Worm (Caenorhabditis elegans) whole organism, mixed stage, embryonic: ENCODE results near the gene smut-1.

Source experiments
- M03D4.4 ChIP-seq: sonication (generic microtip); optimal IDR thresholded peaks from 2 replicates; lab custom pipeline; 2017; ENCODE audit warnings: mild to moderate bottlenecking, missing genetic modification characterization, missing compliant biosample characterization
- bed-3 ChIP-seq: fragments of 200-800 bp; sonication (Bioruptor generic); optimal IDR thresholded peaks from 3 replicates; lab custom pipeline; 2018; ENCODE audit warnings: mild to moderate bottlenecking, missing genetic modification characterization, moderate library complexity, missing compliant biosample characterization
- blmp-1 ChIP-seq: fragments of 150-350 bp; optimal IDR thresholded peaks from 2 replicates; lab custom pipeline; 2014; ENCODE audit warnings: missing biosample characterization, missing genetic modification characterization
- ceh-39 ChIP-seq: fragments of 150-350 bp; optimal IDR thresholded peaks from 2 replicates; lab custom pipeline; 2014; ENCODE audit warnings: missing biosample characterization, missing genetic modification characterization
- ceh-43 ChIP-seq: fragments of 200-800 bp; sonication (Bioruptor generic); optimal IDR thresholded peaks from 2 replicates; lab custom pipeline; 2018; ENCODE audit warnings: mild to moderate bottlenecking, missing genetic modification characterization, moderate library complexity, missing compliant biosample characterization
- ceh-83 ChIP-seq: fragments of 200-800 bp; sonication (Bioruptor generic); optimal IDR thresholded peaks from 2 replicates; lab custom pipeline; 2018; ENCODE audit warnings: mild to moderate bottlenecking, missing genetic modification characterization, missing compliant biosample characterization
- ces-1 ChIP-seq: fragments of 150-350 bp; optimal IDR thresholded peaks from 2 replicates; lab custom pipeline; 2014; ENCODE audit warnings: missing biosample characterization, missing genetic modification reagents, missing genetic modification characterization
- cnd-1 ChIP-seq: fragments of 200-800 bp; sonication (Bioruptor generic); optimal IDR thresholded peaks from 2 replicates; lab custom pipeline; 2018; ENCODE audit warnings: mild to moderate bottlenecking, missing genetic modification characterization, missing compliant biosample characterization
- drap-1 ChIP-seq: fragments of 200-800 bp; sonication (Bioruptor generic); optimal IDR thresholded peaks from 3 replicates; lab custom pipeline; 2018; ENCODE audit warnings: mild to moderate bottlenecking, missing genetic modification characterization, missing compliant biosample characterization
- ham-2 ChIP-seq: fragments of 200-800 bp; sonication (Bioruptor generic); optimal IDR thresholded peaks from 2 replicates; lab custom pipeline; 2018; ENCODE audit warnings: mild to moderate bottlenecking, missing genetic modification characterization, missing compliant biosample characterization
- lin-13 ChIP-seq: fragments of 150-350 bp; optimal IDR thresholded peaks from 2 replicates; lab custom pipeline; 2014; ENCODE audit warnings: missing biosample characterization, missing genetic modification characterization
- lin-32 ChIP-seq: fragments of 200-800 bp; sonication (Bioruptor generic); optimal IDR thresholded peaks from 2 replicates; lab custom pipeline; 2018; ENCODE audit warnings: mild to moderate bottlenecking, missing genetic modification characterization, missing compliant biosample characterization
- lsy-2 ChIP-seq: fragments of 150-350 bp; optimal IDR thresholded peaks from 2 replicates; lab custom pipeline; 2014; ENCODE audit warnings: missing biosample characterization, missing genetic modification characterization
- mab-5 ChIP-seq: fragments of 150-350 bp; optimal IDR thresholded peaks from 2 replicates; lab custom pipeline; 2014; ENCODE audit warnings: missing biosample characterization, missing genetic modification characterization
- mep-1 ChIP-seq: fragments of 150-350 bp; optimal IDR thresholded peaks from 2 replicates; lab custom pipeline; 2017; ENCODE audit warnings: missing biosample characterization, missing genetic modification reagents, missing genetic modification characterization, inconsistent platforms
- mls-2 ChIP-seq: sonication (generic microtip); optimal IDR thresholded peaks from 2 replicates; lab custom pipeline; 2016; ENCODE audit warnings: mild to moderate bottlenecking, missing genetic modification characterization, moderate library complexity, missing compliant biosample characterization
- nhr-12 ChIP-seq: fragments of 150-350 bp; optimal IDR thresholded peaks from 2 replicates; lab custom pipeline; 2014; ENCODE audit warnings: missing biosample characterization, missing genetic modification characterization
- nhr-237 ChIP-seq: fragments of 150-350 bp; optimal IDR thresholded peaks from 2 replicates; lab custom pipeline; 2014; ENCODE audit warnings: missing biosample characterization, missing genetic modification characterization
- nhr-28 ChIP-seq: fragments of 150-350 bp; optimal IDR thresholded peaks from 2 replicates; lab custom pipeline; 2014; ENCODE audit warnings: missing biosample characterization, missing genetic modification characterization
- pha-4 ChIP-seq: fragments of 150-350 bp; optimal IDR thresholded peaks from 2 replicates; lab custom pipeline; 2018; ENCODE audit warnings: missing biosample characterization, missing genetic modification reagents, missing genetic modification characterization
- snpc-4 ChIP-seq: fragments of 150-350 bp; optimal IDR thresholded peaks from 2 replicates; lab custom pipeline; 2014; ENCODE audit warnings: missing biosample characterization, missing genetic modification characterization
- sptf-1 ChIP-seq: sonication (generic microtip); optimal IDR thresholded peaks from 2 replicates; lab custom pipeline; 2017; ENCODE audit warnings: mild to moderate bottlenecking, missing genetic modification characterization, moderate library complexity, missing compliant biosample characterization
- tbx-8 ChIP-seq: fragments of 200-800 bp; sonication (Bioruptor generic); optimal IDR thresholded peaks from 2 replicates; lab custom pipeline; 2018; ENCODE audit warnings: mild to moderate bottlenecking, missing genetic modification characterization, moderate library complexity, missing compliant biosample characterization
- unc-120 ChIP-seq: sonication (generic microtip); optimal IDR thresholded peaks from 2 replicates; lab custom pipeline; 2017; ENCODE audit warnings: missing genetic modification characterization, missing compliant biosample characterization; ENCODE audit not compliant: poor library complexity, severe bottlenecking
- unc-39 ChIP-seq: fragments of 150-350 bp; optimal IDR thresholded peaks from 2 replicates; lab custom pipeline; 2014; ENCODE audit warnings: missing biosample characterization, missing genetic modification characterization
- unc-62 ChIP-seq: fragments of 150-350 bp; optimal IDR thresholded peaks from 2 replicates; lab custom pipeline; 2014; ENCODE audit warnings: missing biosample characterization, missing genetic modification reagents, missing genetic modification characterization
- zip-8 ChIP-seq: fragments of 150-350 bp; optimal IDR thresholded peaks from 2 replicates; lab custom pipeline; 2014; ENCODE audit warnings: missing biosample characterization, missing genetic modification characterization
- ztf-11 ChIP-seq: fragments of 150-350 bp; optimal IDR thresholded peaks from 2 replicates; lab custom pipeline; 2014; ENCODE audit warnings: missing biosample characterization, missing genetic modification characterization

smut-1 gene

DNA sequence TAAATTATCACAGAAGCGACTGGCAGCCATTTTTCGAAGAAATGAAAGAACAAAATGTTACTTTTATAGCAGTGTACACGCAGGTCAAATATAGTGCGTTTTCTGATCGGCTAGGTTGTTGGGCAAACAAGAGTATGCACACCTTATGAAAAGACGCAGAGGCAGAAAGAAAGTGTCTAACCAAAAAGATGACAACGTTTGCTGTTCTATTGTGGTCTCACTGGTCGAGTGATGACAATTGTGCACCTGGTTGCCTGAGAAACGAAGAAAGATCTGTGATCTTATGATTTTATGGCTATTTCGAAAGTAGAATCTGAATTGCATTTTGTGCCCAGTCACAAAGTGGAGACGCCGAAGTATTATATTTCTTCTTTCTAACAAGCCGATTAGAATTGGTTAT lies 13.6 kb downstream of the smut-1 start, which contains the start of gene F17A9.4:
Gene F17A9.4 (minus strand): TSS at position 97 of the 400 bp plus-strand sequence.
- peak; percentile 9 for TF ChIP-seq pha-4 (tag; lab: Kevin White, UChicago)
- no peak for TF ChIP-seq ham-2 (GFP tag; lab: Kevin White, UChicago)
- TF ChIP-seq, all 35 proteins: peak for 1

DNA sequence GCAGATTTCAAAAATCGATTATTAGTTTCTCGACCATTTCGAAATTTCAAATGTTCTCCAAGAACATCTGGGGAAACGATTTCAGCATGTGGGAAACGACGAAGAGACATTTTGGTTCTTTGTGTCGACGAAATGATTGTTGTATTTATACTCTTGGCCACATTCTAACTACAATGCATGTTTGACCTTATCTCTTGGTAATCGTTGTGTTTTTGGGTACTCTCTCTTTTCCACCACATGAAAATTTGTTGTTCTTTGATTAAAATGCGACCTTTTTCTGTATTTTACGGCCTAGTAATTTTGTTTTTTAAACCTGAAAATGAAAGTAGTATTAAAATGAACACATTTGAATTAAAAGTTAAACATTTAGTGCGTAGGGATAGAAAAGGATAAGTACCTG lies 15.9 kb downstream of the smut-1 start, which contains the start of gene F17A9.5:
Gene F17A9.5 (minus strand): TSS at position 175 of the 400 bp plus-strand sequence.
- no peak for TF ChIP-seq lin-32 (GFP tag; lab: Kevin White, UChicago)
- TF ChIP-seq nhr-28 (tag; lab: Kevin White, UChicago): no peak
- TF ChIP-seq blmp-1 (tag; lab: Kevin White, UChicago): no peak
- no peak for TF ChIP-seq ceh-39
- TF ChIP-seq nhr-12: no peak
- TF ChIP-seq ham-2 (GFP tag; lab: Kevin White, UChicago): no peak
- no peak for TF ChIP-seq unc-120 (tag; lab: Kevin White, UChicago)
- no peak for TF ChIP-seq bed-3 (GFP tag; lab: Kevin White, UChicago)
- no peak for TF ChIP-seq ces-1 (GFP tag; lab: Kevin White, UChicago)
- TF ChIP-seq mep-1 (tag; lab: Kevin White, UChicago): no peak
- no peak for TF ChIP-seq ceh-83 (GFP tag; lab: Kevin White, UChicago)
- TF ChIP-seq lin-13 (tag; lab: Kevin White, UChicago): no peak
- no peak for TF ChIP-seq lsy-2
- no peak for TF ChIP-seq ceh-43 (GFP tag; lab: Kevin White, UChicago)
- TF ChIP-seq pha-4 (tag; lab: Kevin White, UChicago): no peak
- no peak for TF ChIP-seq zip-8 (tag; lab: Kevin White, UChicago)
- TF ChIP-seq snpc-4 (tag; lab: Kevin White, UChicago): no peak
- no peak for TF ChIP-seq drap-1 (GFP tag; lab: Kevin White, UChicago)
- no peak for TF ChIP-seq mab-5

DNA sequence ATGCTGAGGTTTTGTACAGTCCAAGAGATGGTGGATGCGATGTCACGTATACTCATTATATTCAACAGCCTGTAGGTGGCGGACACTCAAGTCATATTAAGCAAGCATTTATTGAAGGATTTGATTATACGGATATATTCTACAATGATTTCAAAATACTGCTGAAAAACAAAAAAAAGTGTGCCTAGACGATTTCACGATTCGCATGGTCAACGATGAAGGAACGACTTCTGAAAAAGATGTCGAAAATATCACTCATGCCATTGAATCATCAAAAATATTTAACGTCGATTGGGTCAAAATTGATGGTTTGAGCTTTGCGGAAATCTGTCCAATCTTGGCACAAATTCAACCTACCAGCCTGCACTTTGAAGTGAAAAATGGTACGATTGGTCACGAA lies 20.1 kb downstream of the smut-1 start:
- TF ChIP-seq blmp-1 (tag; lab: Kevin White, UChicago) (no peak), nhr-28 (tag; lab: Kevin White, UChicago) (no peak), lin-13 (tag; lab: Kevin White, UChicago) (no peak), pha-4 (tag; lab: Kevin White, UChicago) (no peak), ceh-39 (no peak)

- no peak for TF ChIP-seq mab-5
- TF ChIP-seq pha-4 (tag; lab: Kevin White, UChicago): no peak
- no peak for TF ChIP-seq lin-32 (GFP tag; lab: Kevin White, UChicago)
- TF ChIP-seq blmp-1 (tag; lab: Kevin White, UChicago): no peak
- no peak for TF ChIP-seq ceh-39
- TF ChIP-seq mls-2 (tag; lab: Kevin White, UChicago): no peak
- TF ChIP-seq cnd-1 (tag; lab: Kevin White, UChicago): no peak
Measured at ce11 chrV:6120156-6120879, 23.4 kb downstream of the smut-1 start, which contains the start of gene ceh-49. Gene ceh-49, minus strand, starts transcription at chrV:6120206.

DNA sequence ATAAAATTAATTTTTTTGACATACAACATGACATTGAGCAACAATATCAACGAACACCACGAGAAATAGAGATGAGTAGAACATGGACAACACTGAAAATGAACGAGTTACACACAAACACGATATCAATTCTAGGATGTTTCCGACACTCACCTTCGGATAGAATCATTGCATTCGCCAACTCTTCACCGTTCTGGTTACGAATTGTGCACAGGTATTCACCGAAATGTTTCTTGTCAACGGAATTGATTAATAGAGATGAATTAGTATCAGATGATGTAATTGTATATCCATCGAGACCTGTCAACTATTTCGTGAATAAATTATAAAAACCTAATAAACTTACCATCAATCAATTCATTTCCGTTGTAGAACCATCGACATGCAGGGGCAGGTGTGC lies 24.8 kb downstream of the smut-1 start:
- TF ChIP-seq pha-4 (tag; lab: Kevin White, UChicago) (no peak), ztf-11 (tag; lab: Kevin White, UChicago) (no peak), ceh-83 (GFP tag; lab: Kevin White, UChicago) (no peak), mls-2 (tag; lab: Kevin White, UChicago) (no peak), M03D4.4 (tag; lab: Kevin White, UChicago) (no peak), drap-1 (GFP tag; lab: Kevin White, UChicago) (no peak), snpc-4 (tag; lab: Kevin White, UChicago) (no peak), tbx-8 (GFP tag; lab: Kevin White, UChicago) (no peak), unc-62 (GFP tag; lab: Kevin White, UChicago) (no peak), bed-3 (GFP tag; lab: Kevin White, UChicago) (no peak), cnd-1 (tag; lab: Kevin White, UChicago) (no peak), unc-39 (no peak), sptf-1 (tag; lab: Kevin White, UChicago) (no peak), ceh-43 (GFP tag; lab: Kevin White, UChicago) (no peak), nhr-237 (tag; lab: Kevin White, UChicago) (no peak)
- TF ChIP-seq, all 35 proteins: peak for 0
